Fruit fly (Drosophila melanogaster) whole organism: ENCODE results near the gene CG14839.

Experiments
- Dll ChIP-seq: fragments of >200 bp; optimal IDR thresholded peaks from 2 replicates; lab custom pipeline; 2017
- EcR ChIP-seq, 2 experiments: fragments of >200 bp; optimal IDR thresholded peaks; 2 replicates each; lab custom pipeline; 2017; ENCODE audit warnings: missing biosample characterization in 2 of 2, missing genetic modification characterization in 2 of 2, missing genetic modification reagents in 2 of 2
- pan ChIP-seq: fragments of >200 bp; optimal IDR thresholded peaks from 2 replicates; lab custom pipeline; 2017

DNA sequence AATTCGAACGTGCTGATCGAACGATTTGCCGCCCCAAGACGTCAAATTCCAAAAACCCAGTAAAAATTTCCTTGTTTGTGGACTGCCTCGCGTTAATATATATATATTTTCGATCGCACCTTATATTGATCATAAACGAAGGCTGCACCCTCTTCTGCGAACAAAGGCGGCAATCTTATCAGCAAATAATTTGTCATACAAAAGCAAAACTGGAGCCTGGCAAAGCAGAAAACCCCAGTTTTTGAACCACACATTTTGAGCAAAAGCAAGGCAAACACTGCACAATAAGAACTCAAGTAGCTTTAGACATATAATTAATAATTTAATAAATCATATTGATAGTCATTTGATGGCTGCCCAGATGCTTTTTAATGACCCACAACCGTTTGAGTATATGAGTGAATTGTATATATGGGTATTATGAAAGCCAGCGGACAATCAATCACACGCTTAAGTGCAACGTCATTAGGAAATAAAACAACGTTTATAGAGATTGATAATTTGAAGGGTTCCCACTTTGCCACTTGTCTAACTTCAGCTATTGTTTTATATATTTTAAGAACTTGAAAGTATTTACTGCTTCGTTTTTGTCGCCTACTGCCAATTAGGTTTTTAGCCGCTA, 32.3 kb downstream of the CG14839 start:
- TF ChIP-seq Dll (lab: Kevin White, UChicago) (no peak), EcR (GFP tag; optimal IDR thresholded peaks at IDR 0.05; lab: Kevin White, UChicago) (no peak), pan (no peak)
